Fruit fly (Drosophila melanogaster): ENCODE data around the gene CG5746.
A peak's percentile ranks its signal among the peaks of the same experiment; 100 is the strongest.

CG5746 gene

DNA sequence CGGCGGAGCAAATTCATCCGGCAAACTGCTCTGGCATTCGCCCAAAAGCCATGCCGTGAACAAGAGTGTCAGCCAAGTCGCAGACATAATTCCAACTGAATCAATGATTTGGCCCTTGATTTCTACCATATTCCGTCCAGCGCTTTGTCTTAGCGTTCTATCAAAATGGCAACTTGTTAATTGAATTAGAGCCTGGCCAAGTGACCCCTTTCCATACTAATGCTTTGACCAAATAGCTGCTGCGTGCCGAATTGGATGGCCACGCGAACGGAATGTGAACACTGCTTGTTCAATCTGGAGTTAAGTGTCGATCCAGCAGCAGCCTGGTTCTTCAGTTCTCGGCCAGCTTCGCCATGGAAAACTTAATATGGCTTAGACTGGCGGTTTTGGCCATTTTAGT lies 41.6 kb upstream of the CG5746 start, which contains the start of the genes CG5768 and CG13615:
Gene CG5768, minus strand, starts transcription at position 101 of the 400 bp plus-strand sequence.
Gene CG13615, plus strand, starts transcription at position 280 of the 400 bp plus-strand sequence.
- TF ChIP-seq dan (GFP tag; IDR thresholded peaks at IDR 0.05) (no peak), Tbp (GFP tag; optimal IDR thresholded peaks at IDR 0.05) (no peak), CG11085 (GFP tag; IDR thresholded peaks at IDR 0.05) (no peak), Trl (optimal IDR thresholded peaks at IDR 0.05) (no peak), Trl (GFP tag; optimal IDR thresholded peaks at IDR 0.05) (no peak), CG18262 (tag; optimal IDR thresholded peaks at IDR 0.05) (no peak), TFAM (GFP tag; optimal IDR thresholded peaks at IDR 0.05) (no peak), fd96Cb (tag; optimal IDR thresholded peaks at IDR 0.05) (no peak), CG9727 (GFP tag; optimal IDR thresholded peaks at IDR 0.05) (no peak), trh (GFP tag; optimal IDR thresholded peaks at IDR 0.05) (no peak), BEAF-32 (GFP tag; optimal IDR thresholded peaks at IDR 0.05) (no peak), CG13123 (GFP tag; optimal IDR thresholded peaks at IDR 0.05) (no peak), H2.0 (GFP tag; IDR thresholded peaks at IDR 0.05) (no peak), CG4617 (GFP tag; optimal IDR thresholded peaks at IDR 0.05; ENCODE audit: borderline replicate concordance) (no peak)

DNA sequence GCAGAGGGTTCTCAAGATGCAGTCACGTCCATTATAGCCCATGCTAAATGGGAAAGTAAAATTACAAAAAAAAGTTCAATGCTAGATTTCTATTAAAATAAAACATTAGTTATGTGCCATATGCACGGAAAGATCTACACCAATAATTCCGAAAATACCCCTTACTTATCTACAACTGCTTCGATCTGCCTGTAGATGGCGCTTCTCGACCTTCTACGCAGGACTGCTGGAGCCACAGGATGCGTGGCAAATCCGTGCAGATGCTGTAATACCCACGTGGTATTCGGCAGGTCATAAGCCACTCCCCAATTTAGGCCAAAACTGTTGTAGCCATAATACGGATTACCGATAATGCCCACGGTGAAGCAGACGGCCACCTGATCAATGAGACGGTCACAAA lies 37.8 kb upstream of the CG5746 start:
- TF ChIP-seq CG8944 (GFP tag; optimal IDR thresholded peaks at IDR 0.05) (no peak), CG18764 (GFP tag; optimal IDR thresholded peaks at IDR 0.05) (no peak), gt (GFP tag; IDR thresholded peaks at IDR 0.05) (no peak), Taf1 (GFP tag; IDR thresholded peaks at IDR 0.05) (no peak), Abd-B (GFP tag; optimal IDR thresholded peaks at IDR 0.05) (no peak), CG8478 (optimal IDR thresholded peaks at IDR 0.05) (no peak)

DNA sequence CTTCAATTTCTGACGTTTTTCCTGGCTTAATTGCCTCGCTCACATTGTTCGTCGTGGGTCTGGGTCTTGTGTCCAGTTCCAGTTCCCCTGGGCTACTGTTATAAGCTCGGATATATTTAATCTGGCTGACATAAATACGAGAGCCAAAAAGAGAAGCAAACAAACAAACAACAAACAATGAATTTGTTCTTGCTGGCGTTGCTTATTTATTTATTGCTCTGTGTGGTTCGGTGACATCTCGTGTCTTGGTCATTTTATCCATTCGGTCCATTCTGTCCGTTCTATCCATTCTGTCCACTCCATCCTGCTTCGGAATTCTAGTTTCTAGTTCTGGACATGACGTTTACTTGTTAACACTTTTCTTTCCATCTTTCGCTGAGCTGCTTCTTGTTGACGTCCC lies 36.4 kb upstream of the CG5746 start, which contains the start of gene CG17780:
Gene CG17780, minus strand, starts transcription at position 101 of the 400 bp plus-strand sequence.
- TF ChIP-seq run (tag; optimal IDR thresholded peaks at IDR 0.05) (no peak), CG10462 (GFP tag; optimal IDR thresholded peaks at IDR 0.05) (no peak), Ets65A (GFP tag) (no peak), stwl (tag; optimal IDR thresholded peaks at IDR 0.05) (no peak), ATbp (GFP tag; optimal IDR thresholded peaks at IDR 0.05) (no peak), unc-4 (GFP tag; IDR thresholded peaks at IDR 0.05; ENCODE audit: partially characterized antibody) (no peak), ham (GFP tag; IDR thresholded peaks at IDR 0.05) (no peak), CG10209 (GFP tag; optimal IDR thresholded peaks at IDR 0.05) (no peak), HmgZ (tag; optimal IDR thresholded peaks at IDR 0.05) (no peak)

DNA sequence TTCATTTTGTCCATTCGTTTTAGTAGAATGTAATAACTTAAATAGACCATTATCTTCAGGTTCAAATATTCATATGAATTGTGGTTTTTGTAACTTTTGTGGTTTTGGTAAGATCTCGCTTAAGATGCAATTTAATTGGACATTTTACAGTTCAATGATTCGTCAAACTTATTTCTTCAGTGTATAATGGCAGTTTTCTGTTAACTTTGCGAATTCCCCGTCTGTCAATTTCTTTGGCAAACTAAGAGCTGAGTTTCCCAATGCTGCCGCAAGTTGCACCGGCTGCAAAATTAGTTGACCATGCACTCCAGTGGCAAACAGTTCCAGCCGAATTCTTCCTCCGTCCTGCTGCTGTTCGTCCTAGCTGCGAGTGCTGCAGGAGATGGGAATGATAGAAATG lies 28.0 kb upstream of the CG5746 start, which contains the start of gene CG33342:
Gene CG33342, plus strand, starts transcription at position 301 of the 400 bp plus-strand sequence.
- peak; percentile 10 for TF ChIP-seq Ets65A (GFP tag)
- TF ChIP-seq zfh1 (GFP tag; IDR thresholded peaks at IDR 0.05), result no peak

DNA sequence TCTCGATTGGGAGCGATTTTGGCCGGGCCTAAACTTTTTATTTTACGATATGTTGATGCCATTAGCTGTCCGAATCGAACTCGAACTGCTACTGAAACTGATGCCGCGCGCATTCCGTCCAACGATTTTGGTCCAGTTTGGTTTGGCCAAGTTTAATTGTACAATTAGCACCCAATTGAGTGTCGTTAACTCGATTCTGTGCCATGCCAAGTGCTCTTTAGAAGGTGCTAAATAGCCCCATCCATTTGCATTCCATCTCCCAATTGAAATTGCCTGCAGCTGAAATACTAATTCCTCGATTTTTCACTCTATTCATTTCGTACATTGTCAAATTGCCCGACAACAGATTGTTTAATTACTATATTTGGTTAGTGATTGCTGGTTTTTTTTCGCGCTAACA lies 27.0 kb upstream of the CG5746 start, which contains the start of gene CG17781:
Gene CG17781, minus strand, starts transcription at position 101 of the 400 bp plus-strand sequence.
- no peak for TF ChIP-seq Dip2 (GFP tag; IDR thresholded peaks at IDR 0.05)
- no peak for TF ChIP-seq CG13775 (GFP tag; optimal IDR thresholded peaks at IDR 0.05)
- TF ChIP-seq Optix (GFP tag; IDR thresholded peaks at IDR 0.05), result no peak
- TF ChIP-seq CG2120 (GFP tag; optimal IDR thresholded peaks at IDR 0.05), result no peak
- TF ChIP-seq CG34376 (GFP tag; optimal IDR thresholded peaks at IDR 0.05), result no peak
- TF ChIP-seq Sin3A (optimal IDR thresholded peaks at IDR 0.05), result no peak
- TF ChIP-seq PHDP (tag; optimal IDR thresholded peaks at IDR 0.05), result no peak
- TF ChIP-seq ERR (GFP tag; optimal IDR thresholded peaks at IDR 0.05), result no peak
- no peak for TF ChIP-seq H15 (GFP tag; IDR thresholded peaks at IDR 0.05)
- TF ChIP-seq CG9215 (GFP tag; IDR thresholded peaks at IDR 0.05), result no peak
- no peak for TF ChIP-seq pho (GFP tag; optimal IDR thresholded peaks at IDR 0.05)
- no peak for TF ChIP-seq crol (GFP tag; IDR thresholded peaks at IDR 0.05)
